Worm (Caenorhabditis elegans) whole organism, mixed stage, embryonic: ENCODE measurements around the gene F40F9.3.

Experiments used
- M03D4.4 ChIP-seq: sonication (generic microtip); optimal IDR thresholded peaks from 2 replicates; lab custom pipeline; 2017; ENCODE audit warnings: mild to moderate bottlenecking, missing genetic modification characterization, missing compliant biosample characterization
- bed-3 ChIP-seq: fragments of 200-800 bp; sonication (Bioruptor generic); optimal IDR thresholded peaks from 3 replicates; lab custom pipeline; 2018; ENCODE audit warnings: mild to moderate bottlenecking, missing genetic modification characterization, moderate library complexity, missing compliant biosample characterization
- blmp-1 ChIP-seq: fragments of 150-350 bp; optimal IDR thresholded peaks from 2 replicates; lab custom pipeline; 2014; ENCODE audit warnings: missing biosample characterization, missing genetic modification characterization
- ceh-39 ChIP-seq: fragments of 150-350 bp; optimal IDR thresholded peaks from 2 replicates; lab custom pipeline; 2014; ENCODE audit warnings: missing biosample characterization, missing genetic modification characterization
- ceh-43 ChIP-seq: fragments of 200-800 bp; sonication (Bioruptor generic); optimal IDR thresholded peaks from 2 replicates; lab custom pipeline; 2018; ENCODE audit warnings: mild to moderate bottlenecking, missing genetic modification characterization, moderate library complexity, missing compliant biosample characterization
- ces-1 ChIP-seq: fragments of 150-350 bp; optimal IDR thresholded peaks from 2 replicates; lab custom pipeline; 2014; ENCODE audit warnings: missing biosample characterization, missing genetic modification reagents, missing genetic modification characterization
- cnd-1 ChIP-seq: fragments of 200-800 bp; sonication (Bioruptor generic); optimal IDR thresholded peaks from 2 replicates; lab custom pipeline; 2018; ENCODE audit warnings: mild to moderate bottlenecking, missing genetic modification characterization, missing compliant biosample characterization
- drap-1 ChIP-seq: fragments of 200-800 bp; sonication (Bioruptor generic); optimal IDR thresholded peaks from 3 replicates; lab custom pipeline; 2018; ENCODE audit warnings: mild to moderate bottlenecking, missing genetic modification characterization, missing compliant biosample characterization
- elt-3 ChIP-seq: fragments of 150-350 bp; optimal IDR thresholded peaks from 2 replicates; lab custom pipeline; 2014; ENCODE audit warnings: missing biosample characterization, missing genetic modification characterization
- flh-1 ChIP-seq: fragments of 200-800 bp; sonication (Bioruptor generic); optimal IDR thresholded peaks from 2 replicates; lab custom pipeline; 2018; ENCODE audit warnings: mild to moderate bottlenecking, missing genetic modification characterization, moderate library complexity, missing compliant biosample characterization
- ham-2 ChIP-seq: fragments of 200-800 bp; sonication (Bioruptor generic); optimal IDR thresholded peaks from 2 replicates; lab custom pipeline; 2018; ENCODE audit warnings: mild to moderate bottlenecking, missing genetic modification characterization, missing compliant biosample characterization
- hlh-1 ChIP-seq: fragments of 150-350 bp; optimal IDR thresholded peaks from 2 replicates; lab custom pipeline; 2014; ENCODE audit warnings: missing biosample characterization, missing genetic modification reagents, missing genetic modification characterization
- lin-13 ChIP-seq: fragments of 150-350 bp; optimal IDR thresholded peaks from 2 replicates; lab custom pipeline; 2014; ENCODE audit warnings: missing biosample characterization, missing genetic modification characterization
- lsy-2 ChIP-seq: fragments of 150-350 bp; optimal IDR thresholded peaks from 2 replicates; lab custom pipeline; 2014; ENCODE audit warnings: missing biosample characterization, missing genetic modification characterization
- mep-1 ChIP-seq: fragments of 150-350 bp; optimal IDR thresholded peaks from 2 replicates; lab custom pipeline; 2017; ENCODE audit warnings: missing biosample characterization, missing genetic modification reagents, missing genetic modification characterization, inconsistent platforms
- mls-2 ChIP-seq: sonication (generic microtip); optimal IDR thresholded peaks from 2 replicates; lab custom pipeline; 2016; ENCODE audit warnings: mild to moderate bottlenecking, missing genetic modification characterization, moderate library complexity, missing compliant biosample characterization
- nhr-12 ChIP-seq: fragments of 150-350 bp; optimal IDR thresholded peaks from 2 replicates; lab custom pipeline; 2014; ENCODE audit warnings: missing biosample characterization, missing genetic modification characterization
- nhr-237 ChIP-seq: fragments of 150-350 bp; optimal IDR thresholded peaks from 2 replicates; lab custom pipeline; 2014; ENCODE audit warnings: missing biosample characterization, missing genetic modification characterization
- nhr-76 ChIP-seq: sonication (generic microtip); optimal IDR thresholded peaks from 2 replicates; lab custom pipeline; 2017; ENCODE audit warnings: missing biosample characterization, missing genetic modification characterization
- pha-4 ChIP-seq: fragments of 150-350 bp; optimal IDR thresholded peaks from 2 replicates; lab custom pipeline; 2018; ENCODE audit warnings: missing biosample characterization, missing genetic modification reagents, missing genetic modification characterization
- snpc-4 ChIP-seq: fragments of 150-350 bp; optimal IDR thresholded peaks from 2 replicates; lab custom pipeline; 2014; ENCODE audit warnings: missing biosample characterization, missing genetic modification characterization
- sptf-1 ChIP-seq: sonication (generic microtip); optimal IDR thresholded peaks from 2 replicates; lab custom pipeline; 2017; ENCODE audit warnings: mild to moderate bottlenecking, missing genetic modification characterization, moderate library complexity, missing compliant biosample characterization
- tbx-8 ChIP-seq: fragments of 200-800 bp; sonication (Bioruptor generic); optimal IDR thresholded peaks from 2 replicates; lab custom pipeline; 2018; ENCODE audit warnings: mild to moderate bottlenecking, missing genetic modification characterization, moderate library complexity, missing compliant biosample characterization
- unc-120 ChIP-seq: sonication (generic microtip); optimal IDR thresholded peaks from 2 replicates; lab custom pipeline; 2017; ENCODE audit warnings: missing genetic modification characterization, missing compliant biosample characterization; ENCODE audit not compliant: poor library complexity, severe bottlenecking
- unc-62 ChIP-seq: fragments of 150-350 bp; optimal IDR thresholded peaks from 2 replicates; lab custom pipeline; 2014; ENCODE audit warnings: missing biosample characterization, missing genetic modification reagents, missing genetic modification characterization
- zip-8 ChIP-seq: fragments of 150-350 bp; optimal IDR thresholded peaks from 2 replicates; lab custom pipeline; 2014; ENCODE audit warnings: missing biosample characterization, missing genetic modification characterization
- ztf-11 ChIP-seq: fragments of 150-350 bp; optimal IDR thresholded peaks from 2 replicates; lab custom pipeline; 2014; ENCODE audit warnings: missing biosample characterization, missing genetic modification characterization

F40F9.3 gene

DNA sequence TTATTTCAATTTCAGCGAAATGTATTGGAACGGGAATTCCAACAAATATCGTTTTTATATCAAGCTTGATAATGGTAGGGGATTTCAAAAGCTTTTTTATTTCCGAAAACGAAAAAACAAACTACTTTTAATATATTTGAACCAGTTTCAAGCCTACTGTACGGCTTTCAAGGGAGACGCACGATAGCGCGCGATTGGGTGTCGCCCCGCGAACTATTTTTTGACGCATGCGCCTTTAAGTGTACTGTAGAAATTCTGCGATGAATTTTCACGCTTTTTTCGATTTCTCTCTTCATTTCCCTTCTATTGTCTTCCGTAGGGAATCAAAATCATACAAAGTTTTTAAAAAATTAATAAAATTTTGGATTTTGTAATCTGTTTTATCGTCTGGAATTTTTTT, 11.5 kb upstream of the F40F9.3 start:
- TF ChIP-seq lin-13, result no peak
- TF ChIP-seq ztf-11, result no peak
- no peak for TF ChIP-seq elt-3 (tag; lab: Kevin White, UChicago)
- TF ChIP-seq unc-62 (GFP tag; lab: Kevin White, UChicago), result no peak
- no peak for TF ChIP-seq nhr-76
- TF ChIP-seq drap-1, result no peak
- TF ChIP-seq nhr-237 (tag; lab: Kevin White, UChicago), result no peak
- no peak for TF ChIP-seq ceh-43 (GFP tag; lab: Kevin White, UChicago)
- no peak for TF ChIP-seq zip-8
- TF ChIP-seq mls-2, result no peak
- no peak for TF ChIP-seq bed-3 (GFP tag; lab: Kevin White, UChicago)
- TF ChIP-seq pha-4 (tag; lab: Kevin White, UChicago), result no peak
- TF ChIP-seq nhr-12 (tag; lab: Kevin White, UChicago), result no peak

DNA sequence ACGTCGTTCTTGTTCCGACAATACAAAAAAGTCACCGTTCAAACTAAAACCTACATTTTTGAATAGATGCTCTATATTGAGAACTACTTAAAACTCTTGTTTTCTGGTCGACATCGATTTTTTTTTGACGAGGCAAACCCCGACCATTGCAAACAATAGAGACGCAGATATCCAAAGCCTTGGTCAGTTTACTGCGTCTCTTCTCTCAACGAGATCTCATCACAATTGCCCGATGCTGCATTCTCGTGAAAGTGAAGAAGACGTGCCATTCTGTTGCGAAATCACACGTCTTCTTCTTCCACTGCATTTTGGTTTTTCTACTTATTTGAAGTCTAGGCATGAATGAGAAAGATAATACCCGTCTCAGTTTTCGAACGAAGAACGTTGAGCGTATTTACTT, 10.6 kb upstream of the F40F9.3 start:
- TF ChIP-seq lsy-2 (peak; percentile 3), elt-3 (tag; lab: Kevin White, UChicago) (no peak), nhr-237 (tag; lab: Kevin White, UChicago) (peak; percentile 18), mep-1 (tag; lab: Kevin White, UChicago) (peak; percentile 11), ceh-43 (GFP tag; lab: Kevin White, UChicago) (no peak), ces-1 (peak; percentile 66)
- TF ChIP-seq, all 35 proteins: peak for 4

DNA sequence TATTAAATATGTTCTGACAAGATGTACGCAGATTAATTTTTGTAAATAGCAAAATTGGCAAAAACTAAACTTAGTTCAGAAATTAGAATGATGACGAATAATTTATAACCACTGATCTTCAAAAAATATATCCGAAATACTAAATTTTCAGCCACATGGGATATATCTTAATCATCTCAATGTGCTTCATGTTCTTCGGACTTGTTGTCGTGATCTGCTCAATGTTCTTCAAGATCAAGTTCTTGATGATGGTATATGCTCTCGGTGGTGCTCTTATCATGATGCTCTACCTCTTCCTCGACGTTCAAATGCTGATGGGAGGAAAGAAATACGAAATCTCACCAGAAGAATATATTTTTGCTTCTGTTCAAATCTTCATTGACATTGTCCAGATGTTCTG, 8.4 kb upstream of the F40F9.3 start:
- TF ChIP-seq drap-1 (no peak), nhr-76 (no peak), unc-120 (tag; lab: Kevin White, UChicago) (no peak), M03D4.4 (tag; lab: Kevin White, UChicago) (no peak), flh-1 (GFP tag; lab: Kevin White, UChicago) (no peak), bed-3 (GFP tag; lab: Kevin White, UChicago) (no peak), cnd-1 (no peak), ztf-11 (no peak), blmp-1 (tag; lab: Kevin White, UChicago) (no peak), pha-4 (tag; lab: Kevin White, UChicago) (no peak), nhr-12 (tag; lab: Kevin White, UChicago) (no peak), ceh-39 (no peak)

DNA sequence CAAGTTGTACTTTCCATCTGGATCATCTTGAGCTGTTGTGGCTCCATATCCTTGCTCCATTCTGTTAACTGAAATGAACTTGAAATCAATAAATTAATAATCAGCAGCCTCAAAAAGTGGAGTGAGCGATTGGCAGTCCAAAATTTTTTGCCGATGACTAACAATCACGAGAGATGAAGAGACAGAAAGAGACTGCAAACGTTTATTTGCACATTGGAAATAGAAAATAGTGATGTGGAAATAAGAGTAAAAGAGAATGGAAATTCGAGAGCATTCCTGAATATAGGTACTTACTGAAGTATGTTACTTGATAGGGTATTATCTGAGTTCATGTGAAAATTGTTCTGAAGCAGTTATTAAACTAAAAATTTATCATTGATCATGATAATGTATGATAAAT, 5.3 kb upstream of the F40F9.3 start, which contains the start of gene tag-120:
Gene tag-120 (minus strand): TSS at position 68 of the 400 bp plus-strand sequence.
- TF ChIP-seq zip-8 (no peak), M03D4.4 (tag; lab: Kevin White, UChicago) (no peak), lin-13 (no peak)

DNA sequence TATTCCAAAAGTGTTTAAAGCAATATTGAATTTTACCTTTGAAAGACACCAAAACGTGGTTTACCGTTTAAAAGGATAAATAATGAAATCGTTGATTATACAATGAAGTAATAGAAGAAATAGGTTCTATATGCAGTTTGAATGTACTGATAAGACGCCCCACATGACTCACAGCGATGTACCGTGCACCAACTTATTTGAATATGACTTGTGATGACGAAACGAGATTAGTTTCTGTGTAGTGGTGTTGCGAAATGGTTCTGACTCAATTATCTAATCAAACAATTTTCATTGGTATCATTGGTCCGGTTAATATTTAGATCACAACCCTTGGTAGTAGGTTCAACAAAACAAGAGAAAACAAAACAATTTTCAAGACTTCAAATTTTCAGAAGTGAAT, 3.8 kb upstream of the F40F9.3 start:
- no peak for TF ChIP-seq M03D4.4 (tag; lab: Kevin White, UChicago)
- TF ChIP-seq mls-2, result no peak
- TF ChIP-seq nhr-12 (tag; lab: Kevin White, UChicago), result no peak
- TF ChIP-seq pha-4 (tag; lab: Kevin White, UChicago), result no peak
- no peak for TF ChIP-seq tbx-8 (GFP tag; lab: Kevin White, UChicago)
- TF ChIP-seq, all 35 proteins: peak for 0

DNA sequence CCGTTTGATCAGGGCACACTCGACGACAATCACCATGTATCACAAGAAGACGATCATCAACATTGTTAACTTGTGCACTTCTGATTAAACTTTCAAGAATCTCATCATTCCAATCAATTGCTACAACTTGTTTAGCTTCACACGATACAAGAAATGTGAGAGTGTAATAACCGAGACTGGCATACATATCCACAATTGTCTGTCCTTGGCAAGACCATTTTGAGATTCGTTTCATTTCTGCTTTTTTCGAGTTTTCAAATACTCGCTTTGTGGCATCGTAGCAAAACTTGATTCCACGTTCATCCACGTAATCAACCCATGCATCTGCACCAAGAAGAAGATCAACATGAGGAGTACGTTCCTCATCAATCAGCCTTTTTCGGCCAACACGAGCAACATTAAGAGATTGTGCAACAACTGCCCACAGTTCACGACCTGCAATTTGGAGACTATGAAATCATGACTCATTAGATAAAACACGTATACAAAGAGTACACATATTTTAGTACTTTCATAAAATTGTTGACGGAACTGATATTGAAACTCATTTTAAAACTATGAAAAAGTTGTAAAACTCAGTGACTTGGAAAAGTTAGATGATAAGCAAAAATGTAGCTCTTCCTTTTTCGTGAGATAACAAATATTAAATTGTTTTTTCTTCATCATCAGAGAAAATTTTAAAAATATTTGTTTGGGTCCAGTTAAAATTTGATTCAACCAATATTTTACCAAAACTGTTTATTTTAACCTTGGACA, 2.4 kb upstream of the F40F9.3 start:
- no peak for TF ChIP-seq unc-62 (GFP tag; lab: Kevin White, UChicago)
- TF ChIP-seq nhr-237 (tag; lab: Kevin White, UChicago), result no peak
- TF ChIP-seq, all 35 proteins: peak for 0

DNA sequence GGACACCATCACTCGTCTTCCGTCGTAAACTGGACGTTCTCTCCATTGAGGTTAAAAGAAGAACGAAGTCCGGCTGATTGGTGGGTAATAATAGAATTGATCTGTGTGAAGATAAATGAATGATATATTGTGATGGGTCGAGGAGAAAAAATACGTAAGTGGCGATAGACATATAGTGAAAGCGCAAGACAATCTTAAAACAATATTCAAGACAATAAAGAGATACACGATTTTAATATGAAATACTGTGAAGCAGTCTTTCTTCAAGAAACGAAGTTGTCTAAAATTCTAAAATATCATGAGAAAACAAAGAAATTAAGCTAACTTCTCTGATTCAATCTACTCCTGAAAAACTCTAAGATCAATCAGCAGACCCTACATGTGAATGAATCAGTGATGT, 1.5 kb upstream of the F40F9.3 start, which contains the start of gene F40F9.10:
Gene F40F9.10 (minus strand): TSS at position 101 of the 400 bp plus-strand sequence.
- TF ChIP-seq nhr-76 (no peak), hlh-1 (no peak), ceh-43 (GFP tag; lab: Kevin White, UChicago) (no peak), zip-8 (no peak)
- TF ChIP-seq, all 35 proteins: peak for 0

DNA sequence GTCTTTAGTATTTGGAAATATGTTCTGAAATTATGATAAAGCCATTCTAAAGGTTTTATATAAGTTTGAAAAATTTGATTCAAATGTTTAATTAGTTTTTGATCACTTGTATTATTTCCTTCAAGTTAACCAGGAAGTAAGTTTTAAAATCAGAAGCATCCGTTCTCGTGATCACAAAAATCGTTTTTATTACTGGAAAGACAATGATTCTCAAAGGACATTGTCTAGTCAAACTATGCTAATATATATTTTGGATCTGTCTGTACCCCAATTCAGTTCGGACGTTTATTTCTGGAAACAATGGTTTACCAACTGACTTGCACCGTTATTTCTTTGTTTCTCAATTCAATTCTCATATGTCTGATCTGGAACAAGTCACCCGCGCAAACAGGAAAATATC, 1.4 kb downstream of the F40F9.3 start, which contains the start of gene str-188:
Gene str-188 (plus strand): TSS at position 301 of the 400 bp plus-strand sequence.
- no peak for TF ChIP-seq blmp-1 (tag; lab: Kevin White, UChicago)
- TF ChIP-seq sptf-1 (tag; lab: Kevin White, UChicago), result no peak
- TF ChIP-seq ham-2 (GFP tag; lab: Kevin White, UChicago), result no peak
- no peak for TF ChIP-seq elt-3 (tag; lab: Kevin White, UChicago)
- no peak for TF ChIP-seq pha-4 (tag; lab: Kevin White, UChicago)
- TF ChIP-seq lin-13, result no peak
- TF ChIP-seq snpc-4 (tag; lab: Kevin White, UChicago), result no peak
- TF ChIP-seq ces-1, result no peak
- no peak for TF ChIP-seq nhr-12 (tag; lab: Kevin White, UChicago)
